Worm (Caenorhabditis elegans): Measurements from ENCODE around the gene bbs-2.

Gene bbs-2

DNA sequence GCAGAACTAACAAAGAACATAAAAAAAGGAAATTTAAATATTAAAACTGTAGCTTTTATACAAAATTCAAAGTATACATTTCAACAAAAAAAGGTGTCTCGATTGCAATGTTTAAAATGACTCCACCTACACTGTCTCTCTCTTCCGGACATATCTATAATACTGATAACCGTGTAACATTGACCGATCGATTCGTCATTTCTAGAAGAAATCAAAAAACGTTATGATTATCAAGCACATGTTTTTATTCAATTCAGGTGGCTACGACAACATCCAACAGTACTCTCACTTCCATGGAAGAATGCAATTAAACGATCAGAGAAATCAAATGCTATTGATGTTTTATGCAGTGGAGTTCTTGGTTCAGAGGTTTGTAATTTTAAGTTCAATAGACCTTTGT is 35.3 kb upstream of the bbs-2 start (continued):
- TF ChIP-seq daf-16 (GFP tag; optimal IDR thresholded peaks at IDR 0.05) (no peak), daf-16 (tag; optimal IDR thresholded peaks at IDR 0.05) (peak; percentile 73), dmd-9 (GFP tag; IDR thresholded peaks at IDR 0.05) (no peak), php-3 (GFP tag; IDR thresholded peaks at IDR 0.05) (0 out of 2 replicates have a peak, but pooled peaks have one; percentile 9), Y5F2A.4 (GFP tag; optimal IDR thresholded peaks at IDR 0.05) (no peak), nhr-28 (tag; optimal IDR thresholded peaks at IDR 0.05) (peak; percentile 61), nhr-237 (tag; optimal IDR thresholded peaks at IDR 0.05) (no peak), madf-9 (GFP tag; conservative IDR thresholded peaks at IDR 0.05) (no peak), sdz-12 (GFP tag; optimal IDR thresholded peaks at IDR 0.05) (no peak), ceh-44 (GFP tag; IDR thresholded peaks at IDR 0.05) (no peak), lir-3 (tag; optimal IDR thresholded peaks at IDR 0.05) (no peak), aly-2 (tag; optimal IDR thresholded peaks at IDR 0.05) (no peak), ceh-28 (tag; optimal IDR thresholded peaks at IDR 0.05) (no peak), ztf-11 (tag; optimal IDR thresholded peaks at IDR 0.05) (no peak), duxl-1 (tag; optimal IDR thresholded peaks at IDR 0.05; ENCODE audit: poor library complexity) (no peak)

DNA sequence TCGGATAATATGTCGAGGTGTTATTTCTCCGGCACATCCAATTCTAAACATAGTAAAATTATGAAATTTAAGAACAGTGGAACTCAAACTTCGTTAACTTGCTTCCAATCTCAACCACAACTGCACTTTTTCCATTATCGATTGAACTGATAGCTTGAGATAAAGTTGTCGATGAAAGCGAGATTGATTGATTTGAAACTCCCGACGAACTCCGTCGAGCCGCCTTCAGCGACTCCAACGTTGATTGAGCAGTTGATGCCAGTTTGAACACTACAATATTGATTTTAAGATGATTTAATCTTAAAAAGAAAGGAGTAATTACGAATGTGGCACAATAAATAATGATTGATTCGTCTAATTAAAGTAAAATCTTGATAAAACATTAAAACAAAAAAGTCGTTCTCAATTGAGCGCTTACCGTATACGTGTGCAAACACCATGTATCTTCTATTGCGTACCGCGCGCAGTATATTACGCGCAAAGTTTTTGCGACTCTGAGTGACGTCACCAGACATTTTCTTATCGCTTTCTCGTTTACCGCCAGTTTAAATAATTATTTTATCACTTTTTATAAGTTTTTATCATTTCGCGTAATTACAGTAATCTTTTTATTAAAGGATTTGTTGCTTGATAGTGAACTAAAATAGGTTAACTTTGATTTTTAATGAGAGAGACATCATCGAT is 31.5 kb upstream of the bbs-2 start, which contains the start of gene arp-11:
Gene arp-11 (minus strand): TSS at position 51 of the 684 bp plus-strand sequence.
- TF ChIP-seq set-16 (GFP tag; IDR thresholded peaks at IDR 0.05) (no peak), tra-1 (GFP tag; IDR thresholded peaks at IDR 0.05) (0 out of 2 replicates have a peak, but pooled peaks have one; percentile 25), lin-13 (GFP tag; optimal IDR thresholded peaks at IDR 0.05) (peak; percentile 21), jun-1 (tag; optimal IDR thresholded peaks at IDR 0.05) (no peak), T20F7.1 (GFP tag; optimal IDR thresholded peaks at IDR 0.05) (peak; percentile 67), nhr-11 (tag; optimal IDR thresholded peaks at IDR 0.05) (peak; percentile 19), snpc-1.2 (GFP tag; IDR thresholded peaks at IDR 0.05) (no peak), nhr-41 (GFP tag; IDR thresholded peaks at IDR 0.05) (no peak), cey-2 (tag; optimal IDR thresholded peaks at IDR 0.05; ENCODE audit: borderline replicate concordance, insufficient read depth) (no peak), mxl-3 (GFP tag; optimal IDR thresholded peaks at IDR 0.05) (no peak), Y105C5A.15 (GFP tag; IDR thresholded peaks at IDR 0.05) (no peak), nhr-76 (tag; optimal IDR thresholded peaks at IDR 0.05) (no peak), D1046.2 (GFP tag; IDR thresholded peaks at IDR 0.05) (no peak), ceh-32 (tag; optimal IDR thresholded peaks at IDR 0.05; ENCODE audit: poor library complexity) (no peak), hmg-1.1 (GFP tag; IDR thresholded peaks at IDR 0.05) (peak; percentile 61), rbr-2 (tag; optimal IDR thresholded peaks at IDR 0.05) (peak; percentile 62), R02D3.7 (tag; optimal IDR thresholded peaks at IDR 0.05) (no peak), madf-9 (GFP tag; conservative IDR thresholded peaks at IDR 0.05) (no peak), dmd-8 (GFP tag; IDR thresholded peaks at IDR 0.05) (no peak), nhr-102 (tag; optimal IDR thresholded peaks at IDR 0.05) (no peak), ztf-11 (tag; optimal IDR thresholded peaks at IDR 0.05) (no peak), dmd-9 (GFP tag; IDR thresholded peaks at IDR 0.05) (no peak), mes-2 (tag; optimal IDR thresholded peaks at IDR 0.05; ENCODE audit: poor library complexity, severe bottlenecking) (peak; percentile 80), pqm-1 (tag; optimal IDR thresholded peaks at IDR 0.05) (no peak), php-3 (GFP tag; IDR thresholded peaks at IDR 0.05) (0 out of 2 replicates have a peak, but pooled peaks have one; percentile 53), snpc-4 (tag; optimal IDR thresholded peaks at IDR 0.05) (no peak), nhr-25 (tag; optimal IDR thresholded peaks at IDR 0.05; ENCODE audit: borderline replicate concordance, insufficient read depth) (no peak), hlh-11 (tag; optimal IDR thresholded peaks at IDR 0.05) (peak; percentile 74), attf-4 (tag; optimal IDR thresholded peaks at IDR 0.05) (no peak), egl-27 (tag; optimal IDR thresholded peaks at IDR 0.05) (no peak), hif-1 (tag; optimal IDR thresholded peaks at IDR 0.05) (peak in 1 of 2 experiments; percentile 27), nhr-48 (tag; optimal IDR thresholded peaks at IDR 0.05) (peak; percentile 25), daf-8 (GFP tag; IDR thresholded peaks at IDR 0.05) (no peak), nhr-6 (tag; optimal IDR thresholded peaks at IDR 0.05) (peak; percentile 62), daf-12 (tag; optimal IDR thresholded peaks at IDR 0.05) (no peak), Y75B8A.6 (GFP tag; IDR thresholded peaks at IDR 0.05) (no peak), ceh-44 (GFP tag; IDR thresholded peaks at IDR 0.05) (no peak), arid-1 (GFP tag; conservative IDR thresholded peaks at IDR 0.05) (peak; percentile 69; the same call in 1 of the 2 replicates)
